Fruit fly (Drosophila melanogaster) whole organism, embryonic: Measurements from ENCODE around the gene PolD3.

Source experiments
- Aef1 ChIP-seq: fragments of 200-800 bp; sonication (Bioruptor generic); IDR thresholded peaks from 3 replicates; pipeline ENCODE4 v1.3.6; 2022; ENCODE audit warnings: missing biosample characterization, missing genetic modification characterization
- BEAF-32 ChIP-seq: fragments of 200-800 bp; sonication (Bioruptor generic); optimal IDR thresholded peaks from 3 replicates; lab custom pipeline; 2017; ENCODE audit warnings: missing biosample characterization, missing genetic modification characterization, mild to moderate bottlenecking, moderate library complexity, missing genetic modification reagents
- CG11696 ChIP-seq: fragments of 200-800 bp; sonication (Bioruptor generic); IDR thresholded peaks from 2 replicates; pipeline ENCODE4 v1.3.6; 2022; ENCODE audit warnings: missing biosample characterization, missing genetic modification characterization
- CG12391 ChIP-seq: fragments of 200-800 bp; sonication (Bioruptor generic); optimal IDR thresholded peaks from 3 replicates; lab custom pipeline; 2018; ENCODE audit warnings: missing biosample characterization, mild to moderate bottlenecking, missing genetic modification characterization, moderate library complexity
- CG12659 ChIP-seq: fragments of 200-800 bp; sonication (Bioruptor generic); optimal IDR thresholded peaks from 3 replicates; lab custom pipeline; 2017; ENCODE audit warnings: mild to moderate bottlenecking, missing biosample characterization, missing genetic modification reagents, missing genetic modification characterization
- CG12942 ChIP-seq: fragments of 200-800 bp; sonication (Bioruptor generic); optimal IDR thresholded peaks from 3 replicates; lab custom pipeline; 2016; ENCODE audit warnings: missing biosample characterization, missing genetic modification characterization
- CG13123 ChIP-seq: fragments of 200-800 bp; sonication (Bioruptor generic); optimal IDR thresholded peaks from 2 replicates; lab custom pipeline; 2016; ENCODE audit warnings: missing biosample characterization, missing genetic modification characterization
- CG13287 ChIP-seq: fragments of 200-800 bp; sonication (Bioruptor generic); IDR thresholded peaks from 2 replicates; pipeline ENCODE4 v1.3.6; 2022; ENCODE audit warnings: missing biosample characterization, missing genetic modification characterization; ENCODE audit not compliant: partially characterized antibody
- CG13296 ChIP-seq: fragments of 200-800 bp; sonication (Bioruptor generic); optimal IDR thresholded peaks from 3 replicates; lab custom pipeline; 2018; ENCODE audit warnings: missing biosample characterization, mild to moderate bottlenecking, missing genetic modification characterization
- CG13424 ChIP-seq: fragments of 200-800 bp; sonication (Bioruptor generic); optimal IDR thresholded peaks from 2 replicates; lab custom pipeline; 2019; ENCODE audit warnings: missing biosample characterization, mild to moderate bottlenecking, missing genetic modification characterization, moderate library complexity
- CG15269 ChIP-seq: fragments of 200-800 bp; sonication (Bioruptor generic); optimal IDR thresholded peaks from 2 replicates; lab custom pipeline; 2018; ENCODE audit warnings: missing biosample characterization, mild to moderate bottlenecking, missing genetic modification characterization, moderate library complexity
- CG15696 ChIP-seq: fragments of 200-800 bp; sonication (Bioruptor generic); optimal IDR thresholded peaks from 2 replicates; lab custom pipeline; 2019; ENCODE audit warnings: missing biosample characterization, mild to moderate bottlenecking, missing genetic modification characterization, moderate library complexity
- CG1603 ChIP-seq: fragments of 200-800 bp; sonication (Bioruptor generic); optimal IDR thresholded peaks from 2 replicates; lab custom pipeline; 2019; ENCODE audit warnings: missing biosample characterization, mild to moderate bottlenecking, missing genetic modification characterization, moderate library complexity
- CG17829 ChIP-seq: fragments of 200-800 bp; optimal IDR thresholded peaks from 2 replicates; lab custom pipeline; 2019; ENCODE audit warnings: missing biosample characterization, mild to moderate bottlenecking, missing genetic modification characterization, moderate library complexity
- CG30020 ChIP-seq: fragments of 200-800 bp; optimal IDR thresholded peaks from 2 replicates; lab custom pipeline; 2019; ENCODE audit warnings: missing biosample characterization, mild to moderate bottlenecking, missing genetic modification characterization, moderate library complexity
- CG31224 ChIP-seq: fragments of 200-800 bp; sonication (Bioruptor generic); IDR thresholded peaks from 2 replicates; pipeline ENCODE4 v1.3.6; 2022; ENCODE audit warnings: missing biosample characterization, missing genetic modification characterization
- CG31388 ChIP-seq: fragments of 200-800 bp; sonication (Bioruptor generic); optimal IDR thresholded peaks from 2 replicates; lab custom pipeline; 2016; ENCODE audit warnings: missing biosample characterization, missing genetic modification characterization
- CG34422 ChIP-seq: fragments of 200-800 bp; sonication (Bioruptor generic); IDR thresholded peaks from 3 replicates; pipeline ENCODE4 v1.3.6; 2022; ENCODE audit warnings: missing biosample characterization, missing genetic modification characterization
- CG3726 ChIP-seq: fragments of 200-800 bp; sonication (Bioruptor generic); IDR thresholded peaks from 3 replicates; pipeline ENCODE4, ENCODE4 v1.3.6; 2022; ENCODE audit warnings: missing biosample characterization, missing genetic modification characterization
- CG4360 ChIP-seq: fragments of 200-800 bp; sonication (Bioruptor generic); IDR thresholded peaks from 2 replicates; pipeline ENCODE4 v1.3.6; 2022; ENCODE audit warnings: missing biosample characterization, missing genetic modification characterization
- CG6654 ChIP-seq: fragments of 200-800 bp; sonication (Bioruptor generic); optimal IDR thresholded peaks from 2 replicates; lab custom pipeline; 2017; ENCODE audit warnings: missing biosample characterization, mild to moderate bottlenecking, missing genetic modification characterization
- CG6689 ChIP-seq: fragments of 200-800 bp; sonication (Bioruptor generic); IDR thresholded peaks from 2 replicates; pipeline ENCODE4 v1.3.6; 2022; ENCODE audit warnings: missing biosample characterization, missing genetic modification characterization
- CG7372 ChIP-seq: fragments of 200-800 bp; sonication (Bioruptor generic); IDR thresholded peaks from 2 replicates; pipeline ENCODE4 v1.3.6; 2022; ENCODE audit warnings: missing biosample characterization, missing genetic modification characterization
- CG7786 ChIP-seq: fragments of 200-800 bp; sonication (Bioruptor generic); optimal IDR thresholded peaks from 2 replicates; lab custom pipeline; 2016; ENCODE audit warnings: missing biosample characterization, missing genetic modification characterization
- CG8359 ChIP-seq: fragments of 200-800 bp; sonication (Bioruptor generic); optimal IDR thresholded peaks from 2 replicates; lab custom pipeline; 2017; ENCODE audit warnings: missing biosample characterization, mild to moderate bottlenecking, missing genetic modification characterization, borderline replicate concordance
- D19B ChIP-seq: fragments of 200-800 bp; sonication (Bioruptor generic); optimal IDR thresholded peaks from 2 replicates; lab custom pipeline; 2017; ENCODE audit warnings: missing biosample characterization, mild to moderate bottlenecking, missing genetic modification characterization
- Dp ChIP-seq: fragments of 200-800 bp; sonication (Bioruptor generic); optimal IDR thresholded peaks from 2 replicates; lab custom pipeline; 2018; ENCODE audit warnings: missing biosample characterization, mild to moderate bottlenecking, missing genetic modification characterization, moderate library complexity
- E2f2 ChIP-seq: fragments of 200-800 bp; sonication (Bioruptor generic); IDR thresholded peaks from 2 replicates; pipeline ENCODE4 v1.3.6; 2022; ENCODE audit warnings: missing biosample characterization, missing genetic modification characterization
- HLH4C ChIP-seq: fragments of 200-800 bp; sonication (Bioruptor generic); IDR thresholded peaks from 3 replicates; pipeline ENCODE4 v1.3.6; 2022; ENCODE audit warnings: missing biosample characterization, missing genetic modification characterization; ENCODE audit not compliant: partially characterized antibody
- HmgD ChIP-seq: fragments of 200-800 bp; sonication (Bioruptor generic); optimal IDR thresholded peaks from 3 replicates; lab custom pipeline; 2016; ENCODE audit warnings: missing biosample characterization, missing genetic modification characterization
- Hr3 ChIP-seq: fragments of 200-800 bp; sonication (Bioruptor generic); optimal IDR thresholded peaks from 3 replicates; lab custom pipeline; 2016; ENCODE audit warnings: missing biosample characterization, missing genetic modification characterization
- Lhr ChIP-seq: fragments of 200-800 bp; sonication (Bioruptor generic); optimal IDR thresholded peaks from 3 replicates; lab custom pipeline; 2017; ENCODE audit warnings: mild to moderate bottlenecking, missing biosample characterization, missing genetic modification reagents, missing genetic modification characterization
- Rfx ChIP-seq: fragments of 200-800 bp; sonication (Bioruptor generic); IDR thresholded peaks from 2 replicates; pipeline ENCODE4 v1.3.6; 2022; ENCODE audit warnings: missing biosample characterization, missing genetic modification characterization
- ato ChIP-seq: fragments of 200-800 bp; sonication (Bioruptor generic); IDR thresholded peaks from 2 replicates; pipeline ENCODE4 v1.3.6; 2022; ENCODE audit warnings: missing biosample characterization, missing genetic modification characterization; ENCODE audit not compliant: partially characterized antibody
- bbx ChIP-seq: fragments of 200-800 bp; sonication (Bioruptor generic); IDR thresholded peaks from 2 replicates; pipeline ENCODE4 v1.3.6; 2022; ENCODE audit warnings: missing biosample characterization, missing genetic modification characterization; ENCODE audit not compliant: partially characterized antibody
- caup ChIP-seq: fragments of 200-800 bp; sonication (Bioruptor generic); optimal IDR thresholded peaks from 3 replicates; lab custom pipeline; 2017; ENCODE audit warnings: missing biosample characterization, mild to moderate bottlenecking, missing genetic modification characterization, moderate library complexity; ENCODE audit not compliant: severe bottlenecking
- dmrt11E ChIP-seq: fragments of 200-800 bp; sonication (Bioruptor generic); optimal IDR thresholded peaks from 3 replicates; lab custom pipeline; 2018; ENCODE audit warnings: missing biosample characterization, mild to moderate bottlenecking, missing genetic modification characterization, moderate library complexity
- fru ChIP-seq: fragments of >200 bp; optimal IDR thresholded peaks from 2 replicates; lab custom pipeline; 2017
- gce ChIP-seq: fragments of 200-800 bp; sonication (Bioruptor generic); IDR thresholded peaks from 3 replicates; pipeline ENCODE4 v1.3.6; 2022; ENCODE audit warnings: missing biosample characterization, missing genetic modification characterization
- ham ChIP-seq: fragments of 200-800 bp; sonication (Bioruptor generic); IDR thresholded peaks from 2 replicates; pipeline ENCODE4 v1.3.6; 2022; ENCODE audit warnings: missing biosample characterization, missing genetic modification characterization
- hb ChIP-seq: fragments of 200-800 bp; sonication (Bioruptor generic); IDR thresholded peaks from 3 replicates; pipeline ENCODE4 v1.3.6; 2022; ENCODE audit warnings: missing biosample characterization, missing genetic modification characterization; ENCODE audit not compliant: partially characterized antibody
- inv ChIP-seq: fragments of 200-800 bp; sonication (Bioruptor generic); IDR thresholded peaks from 2 replicates; pipeline ENCODE4 v1.3.6; 2022; ENCODE audit warnings: missing biosample characterization, missing genetic modification characterization; ENCODE audit not compliant: partially characterized antibody
- org-1 ChIP-seq: fragments of 200-800 bp; sonication (Bioruptor generic); optimal IDR thresholded peaks from 2 replicates; lab custom pipeline; 2017; ENCODE audit warnings: missing biosample characterization, missing genetic modification characterization
- row ChIP-seq: fragments of 200-800 bp; sonication (Bioruptor generic); IDR thresholded peaks from 3 replicates; pipeline ENCODE4 v1.3.6; 2022; ENCODE audit warnings: missing biosample characterization, missing genetic modification characterization
- schlank ChIP-seq: fragments of 200-800 bp; sonication (Bioruptor generic); optimal IDR thresholded peaks from 2 replicates; lab custom pipeline; 2018; ENCODE audit warnings: missing biosample characterization, mild to moderate bottlenecking, missing genetic modification characterization
- sens ChIP-seq: fragments of 200-800 bp; sonication (Bioruptor generic); peaks from one replicate; lab custom pipeline; 2016; ENCODE audit warnings: missing biosample characterization, missing genetic modification characterization
- sna ChIP-seq: fragments of 200-800 bp; sonication (Bioruptor generic); IDR thresholded peaks from 2 replicates; pipeline ENCODE4 v1.3.6; 2022; ENCODE audit warnings: missing biosample characterization, missing genetic modification characterization; ENCODE audit not compliant: partially characterized antibody
- vnd ChIP-seq: fragments of 200-800 bp; sonication (Bioruptor generic); IDR thresholded peaks from 3 replicates; pipeline ENCODE4 v1.3.6; 2022; ENCODE audit warnings: missing biosample characterization, missing genetic modification characterization; ENCODE audit not compliant: partially characterized antibody

The PolD3 gene

DNA sequence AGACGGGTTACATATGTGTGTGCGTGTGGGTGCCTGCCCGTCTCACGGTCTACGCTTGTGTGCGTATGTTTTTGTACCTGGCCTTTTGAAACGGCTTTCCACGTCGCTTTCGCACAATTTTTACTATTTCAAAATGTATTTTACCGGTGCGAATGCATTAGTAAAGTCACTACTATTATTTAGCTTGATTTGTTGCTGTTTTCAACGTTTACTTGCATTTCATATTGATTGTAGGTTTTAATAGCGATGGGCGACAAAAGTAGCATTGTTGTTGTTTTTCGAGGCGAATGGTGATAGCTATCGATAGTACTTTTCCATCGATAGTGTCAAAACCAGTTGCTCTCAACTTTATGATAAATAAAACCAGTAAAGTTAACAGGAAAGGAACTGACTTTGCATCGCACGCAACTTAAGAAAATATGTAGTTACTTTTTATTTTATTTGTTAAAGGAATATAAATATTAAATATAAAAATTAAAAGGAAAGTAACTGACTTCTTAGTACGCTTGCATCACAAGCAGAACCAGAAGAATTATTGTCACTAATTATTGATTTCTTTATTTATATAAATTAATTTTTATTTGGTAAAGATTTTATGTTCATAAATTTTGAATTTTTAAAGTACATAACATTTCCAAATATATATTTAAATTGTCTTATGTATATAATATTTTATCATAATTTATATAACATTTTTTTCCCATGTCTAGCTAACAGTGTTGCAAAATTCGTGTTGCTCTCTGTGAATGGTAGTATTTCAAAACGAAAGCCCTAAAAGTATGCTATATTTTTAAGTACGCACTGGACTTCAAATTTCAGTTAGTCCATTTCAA lies 15.9 kb upstream of the PolD3 start, which contains the start of gene Cul3 (continued):
- TF ChIP-seq CG15269 (peak; percentile 23), CG3726 (no peak), CG17829 (tag; lab: Kevin White, UChicago) (peak; percentile 44), CG6689 (GFP tag; lab: Robert Waterston, UW) (no peak), CG8359 (GFP tag; lab: Kevin White, UChicago) (no peak), Hr3 (GFP tag; lab: Kevin White, UChicago) (peak; percentile 20), CG12659 (peak; percentile 21), Rfx (peak; percentile 32; the same call in 1 of the 2 replicates), caup (GFP tag; lab: Kevin White, UChicago) (no peak), CG13123 (GFP tag; lab: Kevin White, UChicago) (no peak), dmrt11E (tag; lab: Kevin White, UChicago) (peak; percentile 43), CG12942 (GFP tag; lab: Kevin White, UChicago) (no peak), Aef1 (GFP tag; lab: Robert Waterston, UW) (peak; percentile 79), CG1603 (tag; lab: Kevin White, UChicago) (peak; percentile 25), row (GFP tag; lab: Robert Waterston, UW) (peak; percentile 85), CG6654 (GFP tag; lab: Kevin White, UChicago) (no peak), BEAF-32 (GFP tag; lab: Kevin White, UChicago) (peak; percentile 77), sna (GFP tag; lab: Robert Waterston, UW) (peak; percentile 64), ato (peak; percentile 34; the same call in 1 of the 2 replicates), D19B (GFP tag; lab: Kevin White, UChicago) (no peak), CG11696 (GFP tag; lab: Robert Waterston, UW) (no peak), ham (GFP tag; lab: Robert Waterston, UW) (no peak), CG15696 (tag; lab: Kevin White, UChicago) (peak; percentile 11), Lhr (GFP tag; lab: Kevin White, UChicago) (peak; percentile 8), bbx (GFP tag; lab: Robert Waterston, UW) (peak; percentile 75), org-1 (GFP tag; lab: Kevin White, UChicago) (no peak), CG30020 (tag; lab: Kevin White, UChicago) (peak; percentile 41), CG7372 (GFP tag; lab: Robert Waterston, UW) (no peak), schlank (tag; lab: Kevin White, UChicago) (no peak), CG13424 (tag; lab: Kevin White, UChicago) (peak; percentile 15), sens (GFP tag; lab: Kevin White, UChicago) (peak; percentile 82), gce (GFP tag; lab: Robert Waterston, UW) (no peak), inv (GFP tag; lab: Robert Waterston, UW) (peak; percentile 75), vnd (GFP tag; lab: Robert Waterston, UW) (peak; percentile 85), fru (lab: Kevin White, UChicago) (no peak), CG13287 (GFP tag; lab: Robert Waterston, UW) (peak; percentile 78), CG7786 (GFP tag; lab: Kevin White, UChicago) (no peak), CG34422 (GFP tag; lab: Robert Waterston, UW) (peak; percentile 35; the same call in 1 of the 3 replicates), HmgD (GFP tag; lab: Kevin White, UChicago) (no peak), hb (GFP tag; lab: Robert Waterston, UW) (peak; percentile 75), CG12391 (peak; percentile 40), CG13296 (GFP tag; lab: Kevin White, UChicago) (no peak), HLH4C (GFP tag; lab: Robert Waterston, UW) (peak; percentile 70), Dp (peak; percentile 65), CG4360 (GFP tag; lab: Robert Waterston, UW) (peak; percentile 87), E2f2 (GFP tag; lab: Robert Waterston, UW) (peak; percentile 84), CG31224 (no peak; the same call in 1 of the 2 replicates), CG31388 (no peak)
